Fruit fly (Drosophila melanogaster) Kc167 (cell line): ENCODE results near the gene Acsf3.

Experiments used
- Sin3A ChIP-seq: fragments of >200 bp; optimal IDR thresholded peaks from 2 replicates; lab custom pipeline; 2018; ENCODE audit warnings: missing external identifiers
- psq ChIP-seq: fragments of >200 bp; optimal IDR thresholded peaks from 2 replicates; lab custom pipeline; 2017; ENCODE audit warnings: missing external identifiers

DNA sequence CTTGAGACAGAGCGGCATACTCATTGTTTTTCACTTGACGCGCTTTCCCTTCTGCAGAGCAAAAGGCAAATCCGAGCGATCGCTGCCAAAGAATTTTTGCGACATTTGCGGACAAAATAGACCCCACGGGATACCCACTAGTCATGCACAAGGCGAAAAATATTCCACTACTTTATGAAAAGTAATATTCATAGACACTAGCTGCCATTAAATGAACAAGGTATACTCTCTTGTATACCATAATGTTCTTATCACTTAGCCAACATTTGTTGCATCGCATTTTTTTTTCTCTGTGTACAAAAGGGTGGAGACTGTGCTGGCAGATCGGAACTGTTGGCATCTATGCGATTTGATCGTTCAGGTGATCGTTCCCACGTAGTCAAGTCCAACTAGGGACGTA, 16.4 kb upstream of the Acsf3 start:
- no peak for TF ChIP-seq psq (lab: Kevin White, UChicago)
- no peak for TF ChIP-seq Sin3A
